Fruit fly (Drosophila melanogaster) whole organism, embryonic: ENCODE measurements around the gene CG8281.

ENCODE experiments used
- Blimp-1 ChIP-seq: fragments of 200-800 bp; sonication (Bioruptor generic); optimal IDR thresholded peaks from 3 replicates; lab custom pipeline; 2018; ENCODE audit warnings: missing biosample characterization, missing genetic modification characterization, mild to moderate bottlenecking, moderate library complexity, missing genetic modification reagents
- CG1024 ChIP-seq: fragments of 200-800 bp; sonication (Bioruptor generic); IDR thresholded peaks from 2 replicates; pipeline ENCODE4 v1.3.6; 2022; ENCODE audit warnings: missing biosample characterization, missing genetic modification characterization
- CG10267 ChIP-seq: fragments of 200-800 bp; sonication (Bioruptor generic); optimal IDR thresholded peaks from 2 replicates; lab custom pipeline; 2018; ENCODE audit warnings: missing biosample characterization, mild to moderate bottlenecking, missing genetic modification characterization, moderate library complexity
- CG11398 ChIP-seq: fragments of 200-800 bp; sonication (Bioruptor generic); optimal IDR thresholded peaks from 2 replicates; lab custom pipeline; 2016; ENCODE audit warnings: missing biosample characterization, missing genetic modification characterization
- CG11504 ChIP-seq: fragments of 200-800 bp; sonication (Bioruptor generic); optimal IDR thresholded peaks from 3 replicates; lab custom pipeline; 2019; ENCODE audit warnings: missing biosample characterization, mild to moderate bottlenecking, missing genetic modification characterization, moderate library complexity
- CG11560 ChIP-seq: fragments of 200-800 bp; sonication (Bioruptor generic); IDR thresholded peaks from 3 replicates; pipeline ENCODE4 v1.3.6; 2022; ENCODE audit warnings: missing biosample characterization, missing genetic modification characterization
- CG1529 ChIP-seq: fragments of 200-800 bp; sonication (Bioruptor generic); optimal IDR thresholded peaks from 3 replicates; lab custom pipeline; 2018; ENCODE audit warnings: missing biosample characterization, missing genetic modification characterization
- CG1603 ChIP-seq: fragments of 200-800 bp; sonication (Bioruptor generic); optimal IDR thresholded peaks from 2 replicates; lab custom pipeline; 2019; ENCODE audit warnings: missing biosample characterization, mild to moderate bottlenecking, missing genetic modification characterization, moderate library complexity
- CG16863 ChIP-seq: fragments of 200-800 bp; sonication (Bioruptor generic); optimal IDR thresholded peaks from 3 replicates; lab custom pipeline; 2016; ENCODE audit warnings: missing biosample characterization, missing genetic modification characterization
- CG17359 ChIP-seq: fragments of 200-800 bp; sonication (Bioruptor generic); optimal IDR thresholded peaks from 3 replicates; lab custom pipeline; 2018; ENCODE audit warnings: missing biosample characterization, mild to moderate bottlenecking, missing genetic modification characterization, moderate library complexity
- CG17568 ChIP-seq: fragments of 200-800 bp; sonication (Bioruptor generic); optimal IDR thresholded peaks from 2 replicates; lab custom pipeline; 2018; ENCODE audit warnings: missing biosample characterization, mild to moderate bottlenecking, missing genetic modification characterization, moderate library complexity
- CG17829 ChIP-seq: fragments of 200-800 bp; optimal IDR thresholded peaks from 2 replicates; lab custom pipeline; 2019; ENCODE audit warnings: missing biosample characterization, mild to moderate bottlenecking, missing genetic modification characterization, moderate library complexity
- CG18262 ChIP-seq: fragments of 200-800 bp; optimal IDR thresholded peaks from 3 replicates; lab custom pipeline; 2019; ENCODE audit warnings: missing biosample characterization, mild to moderate bottlenecking, missing genetic modification characterization, moderate library complexity
- CG30020 ChIP-seq: fragments of 200-800 bp; optimal IDR thresholded peaks from 2 replicates; lab custom pipeline; 2019; ENCODE audit warnings: missing biosample characterization, mild to moderate bottlenecking, missing genetic modification characterization, moderate library complexity
- CG3281 ChIP-seq: fragments of 200-800 bp; sonication (Bioruptor generic); optimal IDR thresholded peaks from 3 replicates; lab custom pipeline; 2017; ENCODE audit warnings: missing biosample characterization, mild to moderate bottlenecking, missing genetic modification characterization
- CG3847 ChIP-seq: fragments of 200-800 bp; sonication (Bioruptor generic); IDR thresholded peaks from 2 replicates; pipeline ENCODE4 v1.3.6; 2022; ENCODE audit warnings: missing biosample characterization, missing genetic modification characterization
- CG6175 ChIP-seq: fragments of 200-800 bp; sonication (Bioruptor generic); IDR thresholded peaks from 3 replicates; pipeline ENCODE4 v1.3.6; 2022; ENCODE audit warnings: missing biosample characterization, missing genetic modification characterization
- CG6689 ChIP-seq: fragments of 200-800 bp; sonication (Bioruptor generic); IDR thresholded peaks from 2 replicates; pipeline ENCODE4 v1.3.6; 2022; ENCODE audit warnings: missing biosample characterization, missing genetic modification characterization
- CG7987 ChIP-seq: fragments of 200-800 bp; sonication (Bioruptor generic); optimal IDR thresholded peaks from 2 replicates; lab custom pipeline; 2018; ENCODE audit warnings: missing biosample characterization, mild to moderate bottlenecking, missing genetic modification characterization, moderate library complexity
- Chrac-16 ChIP-seq: fragments of 200-800 bp; sonication (Bioruptor generic); optimal IDR thresholded peaks from 3 replicates; lab custom pipeline; 2016; ENCODE audit warnings: missing biosample characterization, missing genetic modification characterization
- D19A ChIP-seq: fragments of 200-800 bp; optimal IDR thresholded peaks from 3 replicates; lab custom pipeline; 2019; ENCODE audit warnings: missing biosample characterization, mild to moderate bottlenecking, missing genetic modification characterization, moderate library complexity
- Dek ChIP-seq: fragments of 200-800 bp; sonication (Bioruptor generic); optimal IDR thresholded peaks from 3 replicates; lab custom pipeline; 2019; ENCODE audit warnings: missing biosample characterization, mild to moderate bottlenecking, missing genetic modification characterization, moderate library complexity
- ERR ChIP-seq: fragments of 200-800 bp; sonication (Bioruptor generic); optimal IDR thresholded peaks from 2 replicates; lab custom pipeline; 2016; ENCODE audit warnings: missing biosample characterization, missing genetic modification characterization
- Ets97D ChIP-seq: fragments of 200-800 bp; sonication (Bioruptor generic); optimal IDR thresholded peaks from 3 replicates; lab custom pipeline; 2016; ENCODE audit warnings: missing biosample characterization, missing genetic modification characterization
- Fer2 ChIP-seq: fragments of 200-800 bp; sonication (Bioruptor generic); optimal IDR thresholded peaks from 2 replicates; lab custom pipeline; 2018; ENCODE audit warnings: missing biosample characterization, mild to moderate bottlenecking, missing genetic modification characterization, moderate library complexity
- Hr51 ChIP-seq, 2 experiments: fragments of 200-800 bp; sonication (Bioruptor generic); optimal IDR thresholded peaks; 2 replicates in 1 of 2; 3 replicates in 1 of 2; lab custom pipeline; 2016 to 2018; ENCODE audit warnings: missing biosample characterization in 2 of 2, missing genetic modification characterization in 2 of 2, mild to moderate bottlenecking in 1 of 2, moderate library complexity in 1 of 2
- Optix ChIP-seq: fragments of 200-800 bp; sonication (Bioruptor generic); IDR thresholded peaks from 3 replicates; pipeline ENCODE4 v1.3.6; 2022; ENCODE audit warnings: missing biosample characterization, missing genetic modification characterization
- Sox102F ChIP-seq: fragments of 200-800 bp; sonication (Bioruptor generic); optimal IDR thresholded peaks from 2 replicates; lab custom pipeline; 2018; ENCODE audit warnings: missing biosample characterization, mild to moderate bottlenecking, missing genetic modification characterization, moderate library complexity
- ato ChIP-seq: fragments of 200-800 bp; sonication (Bioruptor generic); IDR thresholded peaks from 2 replicates; pipeline ENCODE4 v1.3.6; 2022; ENCODE audit warnings: missing biosample characterization, missing genetic modification characterization; ENCODE audit not compliant: partially characterized antibody
- bbx ChIP-seq: fragments of 200-800 bp; sonication (Bioruptor generic); IDR thresholded peaks from 2 replicates; pipeline ENCODE4 v1.3.6; 2022; ENCODE audit warnings: missing biosample characterization, missing genetic modification characterization; ENCODE audit not compliant: partially characterized antibody
- chinmo ChIP-seq: fragments of 200-800 bp; sonication (Bioruptor generic); IDR thresholded peaks from 4 replicates; pipeline ENCODE4 v1.3.6; 2022; ENCODE audit warnings: missing biosample characterization, missing genetic modification characterization; ENCODE audit not compliant: partially characterized antibody
- ci ChIP-seq: fragments of 200-800 bp; sonication (Bioruptor generic); IDR thresholded peaks from 3 replicates; pipeline ENCODE4 v1.3.6; 2022; ENCODE audit warnings: missing biosample characterization, missing genetic modification characterization
- dan ChIP-seq: fragments of 200-800 bp; sonication (Bioruptor generic); IDR thresholded peaks from 2 replicates; pipeline ENCODE4 v1.3.6; 2022; ENCODE audit warnings: missing biosample characterization, missing genetic modification characterization
- dm ChIP-seq: fragments of 200-800 bp; sonication (Bioruptor generic); optimal IDR thresholded peaks from 3 replicates; lab custom pipeline; 2016; ENCODE audit warnings: missing biosample characterization, missing genetic modification characterization
- dmrt11E ChIP-seq: fragments of 200-800 bp; sonication (Bioruptor generic); optimal IDR thresholded peaks from 3 replicates; lab custom pipeline; 2018; ENCODE audit warnings: missing biosample characterization, mild to moderate bottlenecking, missing genetic modification characterization, moderate library complexity
- esg ChIP-seq: fragments of 200-800 bp; sonication (Bioruptor generic); conservative IDR thresholded peaks from 2 replicates; pipeline ENCODE4 v1.3.6; 2022; ENCODE audit warnings: missing biosample characterization, missing genetic modification characterization
- fd3F ChIP-seq: fragments of 200-800 bp; sonication (Bioruptor generic); optimal IDR thresholded peaks from 2 replicates; lab custom pipeline; 2018; ENCODE audit warnings: missing biosample characterization, mild to moderate bottlenecking, missing genetic modification characterization, moderate library complexity
- fd96Cb ChIP-seq: fragments of 200-800 bp; sonication (Bioruptor generic); optimal IDR thresholded peaks from 2 replicates; lab custom pipeline; 2018; ENCODE audit warnings: missing biosample characterization, mild to moderate bottlenecking, missing genetic modification characterization, moderate library complexity
- ftz-f1 ChIP-seq: fragments of 200-800 bp; sonication (Bioruptor generic); optimal IDR thresholded peaks from 2 replicates; lab custom pipeline; 2016; ENCODE audit warnings: missing biosample characterization, missing genetic modification characterization
- gem ChIP-seq: fragments of 200-800 bp; sonication (Bioruptor generic); optimal IDR thresholded peaks from 2 replicates; lab custom pipeline; 2019; ENCODE audit warnings: missing biosample characterization, mild to moderate bottlenecking, missing genetic modification characterization, moderate library complexity
- ind ChIP-seq: fragments of 200-800 bp; sonication (Bioruptor generic); optimal IDR thresholded peaks from 3 replicates; lab custom pipeline; 2016; ENCODE audit warnings: missing biosample characterization, missing genetic modification characterization
- nmo ChIP-seq: fragments of 200-800 bp; sonication (Bioruptor generic); optimal IDR thresholded peaks from 2 replicates; lab custom pipeline; 2018; ENCODE audit warnings: missing biosample characterization, mild to moderate bottlenecking, missing genetic modification characterization, moderate library complexity
- psq ChIP-seq: fragments of 200-800 bp; sonication (Bioruptor generic); optimal IDR thresholded peaks from 2 replicates; lab custom pipeline; 2017; ENCODE audit warnings: missing biosample characterization, missing genetic modification characterization
- ranshi ChIP-seq: fragments of 200-800 bp; sonication (Bioruptor generic); IDR thresholded peaks from 2 replicates; pipeline ENCODE4 v1.3.6; 2022; ENCODE audit warnings: missing biosample characterization, missing genetic modification characterization
- repo ChIP-seq: fragments of 200-800 bp; sonication (Bioruptor generic); optimal IDR thresholded peaks from 2 replicates; lab custom pipeline; 2016; ENCODE audit warnings: missing biosample characterization, missing genetic modification characterization
- sens ChIP-seq: fragments of 200-800 bp; sonication (Bioruptor generic); peaks from one replicate; lab custom pipeline; 2016; ENCODE audit warnings: missing biosample characterization, missing genetic modification characterization
- stwl ChIP-seq: fragments of 200-800 bp; sonication (Bioruptor generic); optimal IDR thresholded peaks from 3 replicates; lab custom pipeline; 2018; ENCODE audit warnings: missing biosample characterization, mild to moderate bottlenecking, missing genetic modification characterization, moderate library complexity
- trem ChIP-seq: fragments of 200-800 bp; optimal IDR thresholded peaks from 3 replicates; lab custom pipeline; 2019; ENCODE audit warnings: missing biosample characterization, mild to moderate bottlenecking, missing genetic modification characterization, moderate library complexity
- unpg ChIP-seq: fragments of 200-800 bp; sonication (Bioruptor generic); optimal IDR thresholded peaks from 3 replicates; lab custom pipeline; 2018; ENCODE audit warnings: missing biosample characterization, mild to moderate bottlenecking, missing genetic modification characterization, moderate library complexity
- z ChIP-seq: fragments of 200-800 bp; sonication (Bioruptor generic); IDR thresholded peaks from 3 replicates; pipeline ENCODE4 v1.3.6; 2022; ENCODE audit warnings: missing biosample characterization, missing genetic modification characterization
- zen ChIP-seq: fragments of 200-800 bp; sonication (Bioruptor generic); optimal IDR thresholded peaks from 3 replicates; lab custom pipeline; 2018; ENCODE audit warnings: missing biosample characterization, mild to moderate bottlenecking, missing genetic modification characterization, moderate library complexity

The CG8281 gene

DNA sequence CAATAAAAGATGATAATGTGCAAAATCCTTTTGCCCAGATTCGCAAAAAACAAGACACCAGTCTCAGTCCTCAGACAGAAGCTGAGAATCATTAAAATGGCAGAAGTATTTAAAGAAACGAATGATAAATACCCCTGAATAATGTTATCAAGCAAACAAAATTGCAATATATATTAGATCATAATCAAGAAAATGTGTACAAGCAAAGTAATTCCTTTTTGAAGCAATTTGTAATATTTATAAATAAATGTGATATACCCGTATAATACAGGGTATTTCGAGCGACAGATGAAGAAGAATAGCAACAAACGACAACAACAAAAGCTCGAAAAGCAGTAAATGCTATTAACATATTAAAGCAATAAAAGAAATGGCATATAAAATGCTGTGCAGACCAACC, 45.8 kb downstream of the CG8281 start (continued):
- TF ChIP-seq zen (tag; lab: Kevin White, UChicago) = peak; percentile 32
- no peak for TF ChIP-seq CG17568 (GFP tag; lab: Kevin White, UChicago)
- no peak for TF ChIP-seq bbx
- TF ChIP-seq fd96Cb (tag; lab: Kevin White, UChicago) = peak; percentile 29
- peak; percentile 78 for TF ChIP-seq sens (GFP tag; lab: Kevin White, UChicago)
- no peak for TF ChIP-seq CG11560 (tag; lab: Robert Waterston, UW)
- no peak for TF ChIP-seq Hr51 (GFP tag; optimal IDR thresholded peaks at IDR 0.05; lab: Kevin White, UChicago)
- TF ChIP-seq Blimp-1 (GFP tag; lab: Kevin White, UChicago) = peak; percentile 45
- no peak for TF ChIP-seq CG16863 (GFP tag; lab: Kevin White, UChicago)
- peak; percentile 10 for TF ChIP-seq CG17829 (tag; lab: Kevin White, UChicago)
- TF ChIP-seq nmo (GFP tag; lab: Kevin White, UChicago) = peak; percentile 14
- TF ChIP-seq D19A (tag; lab: Kevin White, UChicago) = peak; percentile 12
- no peak for TF ChIP-seq CG30020 (tag; lab: Kevin White, UChicago)
- no peak for TF ChIP-seq CG1024 (GFP tag; lab: Robert Waterston, UW)
- no peak for TF ChIP-seq z (GFP tag; lab: Robert Waterston, UW)
- TF ChIP-seq CG7987 = no peak
- TF ChIP-seq repo (GFP tag; lab: Kevin White, UChicago) = no peak
- no peak for TF ChIP-seq Fer2 (tag; lab: Kevin White, UChicago)
- peak; percentile 29 for TF ChIP-seq CG11504 (tag; lab: Kevin White, UChicago)
- TF ChIP-seq chinmo (GFP tag; lab: Robert Waterston, UW) = no peak
- TF ChIP-seq CG1529 (GFP tag; lab: Kevin White, UChicago) = no peak
- no peak for TF ChIP-seq CG3847
- TF ChIP-seq ftz-f1 (GFP tag; lab: Kevin White, UChicago) = no peak
- no peak for TF ChIP-seq Optix (GFP tag; lab: Robert Waterston, UW)
- TF ChIP-seq Ets97D (GFP tag; lab: Kevin White, UChicago) = no peak
- peak; percentile 42 for TF ChIP-seq Sox102F (GFP tag; lab: Kevin White, UChicago)
- no peak for TF ChIP-seq psq (GFP tag; lab: Kevin White, UChicago)
- no peak for TF ChIP-seq CG11398 (GFP tag; lab: Kevin White, UChicago)
- TF ChIP-seq ato (GFP tag; lab: Robert Waterston, UW) = no peak
- no peak for TF ChIP-seq dm (GFP tag; lab: Kevin White, UChicago)
- peak; percentile 14 for TF ChIP-seq trem
- peak; percentile 49; the same call in 1 of the 3 replicates for TF ChIP-seq ci (GFP tag; lab: Robert Waterston, UW)
- TF ChIP-seq esg (GFP tag; lab: Robert Waterston, UW) = no peak
- TF ChIP-seq CG17359 (tag; lab: Kevin White, UChicago) = peak; percentile 12
- TF ChIP-seq ind (GFP tag; lab: Kevin White, UChicago) = peak; percentile 9
- TF ChIP-seq CG18262 = peak; percentile 54
- TF ChIP-seq CG6175 (GFP tag; lab: Robert Waterston, UW) = no peak
- TF ChIP-seq CG6689 (GFP tag; lab: Robert Waterston, UW) = peak; percentile 39; the same call in 1 of the 2 replicates
- TF ChIP-seq ERR (GFP tag; lab: Kevin White, UChicago) = no peak
- peak; percentile 57 for TF ChIP-seq dmrt11E (tag; lab: Kevin White, UChicago)
- peak; percentile 30 for TF ChIP-seq CG10267 (tag; lab: Kevin White, UChicago)
- TF ChIP-seq gem = peak; percentile 59
- TF ChIP-seq unpg (GFP tag; lab: Kevin White, UChicago) = peak; percentile 22
- TF ChIP-seq dan (GFP tag; lab: Robert Waterston, UW) = no peak
- TF ChIP-seq Chrac-16 (GFP tag; lab: Kevin White, UChicago) = peak; percentile 12
- TF ChIP-seq Dek (tag; lab: Kevin White, UChicago) = no peak
- 0 out of 2 replicates have a peak, but pooled peaks have one; percentile 17 for TF ChIP-seq ranshi (GFP tag; lab: Robert Waterston, UW)
- no peak for TF ChIP-seq CG3281
- TF ChIP-seq CG1603 (tag; lab: Kevin White, UChicago) = peak; percentile 9
- no peak for TF ChIP-seq stwl (tag; lab: Kevin White, UChicago)
- TF ChIP-seq fd3F (GFP tag; lab: Kevin White, UChicago) = no peak
